Worm (Caenorhabditis elegans) whole organism, L1 larva: ENCODE measurements around the gene F33A8.4.

Experiments used
- blmp-1 ChIP-seq: fragments of 150-350 bp; optimal IDR thresholded peaks from 2 replicates; lab custom pipeline; 2014; ENCODE audit warnings: missing biosample characterization, missing genetic modification characterization
- ceh-82 ChIP-seq, 3 experiments: fragments of 150-350 bp in 1 of 3; sonication (generic microtip) in 2 of 3; optimal IDR thresholded peaks; 2 replicates each; lab custom pipeline; 2014 to 2017; ENCODE audit warnings: missing biosample characterization in 3 of 3, missing genetic modification characterization in 3 of 3
- ces-1 ChIP-seq: fragments of 150-350 bp; optimal IDR thresholded peaks from 2 replicates; lab custom pipeline; 2014; ENCODE audit warnings: missing biosample characterization, missing genetic modification reagents, missing genetic modification characterization
- efl-1 ChIP-seq, 4 experiments: fragments of 150-350 bp; optimal IDR thresholded peaks in 3 of 4; peaks in 1 of 4; 1 replicate in 1 of 4; 2 replicates in 3 of 4; lab custom pipeline; 2014; ENCODE audit warnings: missing biosample characterization in 2 of 4, missing genetic modification characterization in 2 of 4, missing genetic modification reagents in 2 of 4
- fkh-10 ChIP-seq: sonication (generic microtip); optimal IDR thresholded peaks from 2 replicates; lab custom pipeline; 2017; ENCODE audit warnings: missing biosample characterization, missing genetic modification reagents, missing genetic modification characterization
- hlh-4 ChIP-seq: sonication (generic microtip); optimal IDR thresholded peaks from 2 replicates; lab custom pipeline; 2016; ENCODE audit warnings: mild to moderate bottlenecking, missing genetic modification characterization, missing compliant biosample characterization
- isw-1 ChIP-seq: fragments of 200-800 bp; sonication (Bioruptor generic); IDR thresholded peaks from 2 replicates; pipeline ENCODE4 v1.3.6; 2022; ENCODE audit warnings: missing genetic modification characterization, missing compliant biosample characterization
- skn-1 ChIP-seq: fragments of 150-350 bp; optimal IDR thresholded peaks from 2 replicates; lab custom pipeline; 2014; ENCODE audit warnings: missing biosample characterization, missing genetic modification characterization
- snpc-4 ChIP-seq: fragments of 150-350 bp; optimal IDR thresholded peaks from 2 replicates; lab custom pipeline; 2014; ENCODE audit warnings: missing biosample characterization, missing genetic modification characterization
- sup-37 ChIP-seq: fragments of 200-800 bp; sonication (Bioruptor generic); optimal IDR thresholded peaks from 2 replicates; lab custom pipeline; 2018; ENCODE audit warnings: mild to moderate bottlenecking, missing genetic modification characterization, missing compliant biosample characterization
- unc-62 ChIP-seq: fragments of 150-350 bp; optimal IDR thresholded peaks from 2 replicates; lab custom pipeline; 2014; ENCODE audit warnings: missing biosample characterization, missing genetic modification reagents, missing genetic modification characterization

ce11 chrII:11045872-11046271, 3.0 kb downstream of the F33A8.4 start, which contains the start of gene col-83:
- TF ChIP-seq snpc-4 (tag; lab: Kevin White, UChicago) (no peak), skn-1 (tag; lab: Kevin White, UChicago) (no peak), efl-1 (optimal IDR thresholded peaks at IDR 0.05; lab: Kevin White, UChicago) (no peak), efl-1 (GFP tag; optimal IDR thresholded peaks at IDR 0.05 in 1 of 2; lab: Kevin White, UChicago) (no peak), isw-1 (GFP tag; lab: Robert Waterston, UW) (no peak), ceh-82 (tag; optimal IDR thresholded peaks at IDR 0.05; lab: Kevin White, UChicago) (no peak), sup-37 (GFP tag; lab: Kevin White, UChicago) (no peak), fkh-10 (GFP tag; lab: Kevin White, UChicago) (no peak), ces-1 (GFP tag; lab: Kevin White, UChicago) (no peak), unc-62 (GFP tag; lab: Kevin White, UChicago) (no peak), hlh-4 (tag; lab: Kevin White, UChicago) (no peak), blmp-1 (tag; lab: Kevin White, UChicago) (no peak)
